Worm (Caenorhabditis elegans): ENCODE results near the gene K02D3.2.
A peak's percentile ranks its signal among the peaks of the same experiment; 100 is the strongest.

The K02D3.2 gene

ce11 chrX:13726285-13726684 lies 14.5 kb upstream of the K02D3.2 start:
- TF ChIP-seq blmp-1 (tag; optimal IDR thresholded peaks at IDR 0.05; ENCODE audit: insufficient read depth) = peak; percentile 80
- no peak for TF ChIP-seq mab-5 (tag; optimal IDR thresholded peaks at IDR 0.05)

- TF ChIP-seq nhr-10 (tag; optimal IDR thresholded peaks at IDR 0.05) (no peak), lin-39 (tag; optimal IDR thresholded peaks at IDR 0.05) (no peak), nhr-23 (tag; optimal IDR thresholded peaks at IDR 0.05) (no peak), mdl-1 (tag; optimal IDR thresholded peaks at IDR 0.05) (no peak), ztf-11 (tag; optimal IDR thresholded peaks at IDR 0.05) (no peak), nhr-77 (tag; optimal IDR thresholded peaks at IDR 0.05) (no peak), alr-1 (tag; optimal IDR thresholded peaks at IDR 0.05) (no peak), unc-39 (tag; optimal IDR thresholded peaks at IDR 0.05) (no peak), nhr-12 (tag; optimal IDR thresholded peaks at IDR 0.05) (no peak), sma-9 (GFP tag; optimal IDR thresholded peaks at IDR 0.05) (no peak), sma-9 (tag; optimal IDR thresholded peaks at IDR 0.05) (no peak), F13H6.1 (tag; optimal IDR thresholded peaks at IDR 0.05) (no peak), Y55F3AM.14 (GFP tag; optimal IDR thresholded peaks at IDR 0.05) (no peak), nhr-129 (tag; optimal IDR thresholded peaks at IDR 0.05) (no peak), nhr-21 (tag; optimal IDR thresholded peaks at IDR 0.05) (no peak)
Measured at ce11 chrX:13724364-13724763, 12.6 kb upstream of the K02D3.2 start, which contains the start of gene K11E4.6. Gene K11E4.6, plus strand, starts transcription at chrX:13724664.

- TF ChIP-seq nhr-129 (tag; optimal IDR thresholded peaks at IDR 0.05) (no peak), aly-2 (tag; optimal IDR thresholded peaks at IDR 0.05) (no peak), nhr-25 (tag; optimal IDR thresholded peaks at IDR 0.05) (no peak), nhr-11 (tag; optimal IDR thresholded peaks at IDR 0.05) (no peak), peb-1 (tag; optimal IDR thresholded peaks at IDR 0.05) (no peak)
Measured at ce11 chrX:13722821-13723220, 11.0 kb upstream of the K02D3.2 start, which contains the start of gene poml-1. Gene poml-1, minus strand, starts transcription at chrX:13722921.

- TF ChIP-seq fos-1 (tag; optimal IDR thresholded peaks at IDR 0.05) (peak; percentile 20), elt-3 (tag; optimal IDR thresholded peaks at IDR 0.05) (no peak)
Measured at ce11 chrX:13717053-13717671, 5.4 kb upstream of the K02D3.2 start, which contains the start of gene shc-3. Gene shc-3, plus strand, starts transcription at chrX:13717536.

- TF ChIP-seq R02D3.7 (tag; optimal IDR thresholded peaks at IDR 0.05) = no peak
- peak; percentile 33 for TF ChIP-seq nhr-129 (tag; optimal IDR thresholded peaks at IDR 0.05)
- TF ChIP-seq nhr-237 (tag; optimal IDR thresholded peaks at IDR 0.05) = no peak
- TF ChIP-seq ztf-1 (GFP tag; conservative IDR thresholded peaks at IDR 0.05) = no peak
- TF ChIP-seq mbf-1 (tag; optimal IDR thresholded peaks at IDR 0.05) = no peak
- peak; percentile 23 for TF ChIP-seq fos-1 (tag; optimal IDR thresholded peaks at IDR 0.05)
- no peak for TF ChIP-seq nhr-77 (tag; optimal IDR thresholded peaks at IDR 0.05)
- peak; percentile 43 for TF ChIP-seq gmeb-1 (tag; optimal IDR thresholded peaks at IDR 0.05)
- TF ChIP-seq skn-1 (tag; optimal IDR thresholded peaks at IDR 0.05) = no peak
- no peak for TF ChIP-seq unc-39 (tag; optimal IDR thresholded peaks at IDR 0.05)
- peak; percentile 38 for TF ChIP-seq crh-2 (tag; optimal IDR thresholded peaks at IDR 0.05)
- no peak for TF ChIP-seq aly-2 (tag; optimal IDR thresholded peaks at IDR 0.05)
- peak; percentile 66 for TF ChIP-seq sma-9 (GFP tag; optimal IDR thresholded peaks at IDR 0.05)
- no peak for TF ChIP-seq sma-9 (tag; optimal IDR thresholded peaks at IDR 0.05)
- TF ChIP-seq lin-13 (GFP tag; optimal IDR thresholded peaks at IDR 0.05) = peak; percentile 3
- peak; percentile 3 for TF ChIP-seq nhr-21 (tag; optimal IDR thresholded peaks at IDR 0.05)
- no peak for TF ChIP-seq C34F6.9 (tag; optimal IDR thresholded peaks at IDR 0.05)
- TF ChIP-seq sma-3 (GFP tag; optimal IDR thresholded peaks at IDR 0.05) = peak; percentile 64
Measured at ce11 chrX:13716313-13716712, 4.5 kb upstream of the K02D3.2 start.

- TF ChIP-seq lin-13 (GFP tag; optimal IDR thresholded peaks at IDR 0.05) = no peak
- TF ChIP-seq nhr-25 (tag; optimal IDR thresholded peaks at IDR 0.05) = no peak
- TF ChIP-seq unc-39 (tag; optimal IDR thresholded peaks at IDR 0.05) = no peak
- TF ChIP-seq sma-3 (GFP tag; optimal IDR thresholded peaks at IDR 0.05) = peak; percentile 4
- TF ChIP-seq aly-2 (tag; optimal IDR thresholded peaks at IDR 0.05) = no peak
- no peak for TF ChIP-seq Y55F3AM.14 (GFP tag; optimal IDR thresholded peaks at IDR 0.05)
- no peak for TF ChIP-seq lin-11 (tag; optimal IDR thresholded peaks at IDR 0.05)
- no peak for TF ChIP-seq crh-2 (tag; optimal IDR thresholded peaks at IDR 0.05)
- no peak for TF ChIP-seq alr-1 (tag; optimal IDR thresholded peaks at IDR 0.05)
- no peak for TF ChIP-seq nhr-12 (tag; optimal IDR thresholded peaks at IDR 0.05)
- no peak for TF ChIP-seq nhr-10 (tag; optimal IDR thresholded peaks at IDR 0.05)
- no peak for TF ChIP-seq blmp-1 (tag; optimal IDR thresholded peaks at IDR 0.05; ENCODE audit: insufficient read depth)
- no peak for TF ChIP-seq ztf-1 (GFP tag; conservative IDR thresholded peaks at IDR 0.05)
- TF ChIP-seq ztf-11 (tag; optimal IDR thresholded peaks at IDR 0.05) = no peak
- TF ChIP-seq mab-5 (tag; optimal IDR thresholded peaks at IDR 0.05) = no peak
- no peak for TF ChIP-seq ceh-82 (tag; optimal IDR thresholded peaks at IDR 0.05)
- TF ChIP-seq nhr-23 (tag; optimal IDR thresholded peaks at IDR 0.05) = no peak
- peak; percentile 2 for TF ChIP-seq fos-1 (tag; optimal IDR thresholded peaks at IDR 0.05)
- TF ChIP-seq sma-9 (GFP tag; optimal IDR thresholded peaks at IDR 0.05) = peak; percentile 17
- TF ChIP-seq sma-9 (tag; optimal IDR thresholded peaks at IDR 0.05) = no peak
- TF ChIP-seq dmd-4 (tag; optimal IDR thresholded peaks at IDR 0.05) = no peak
- no peak for TF ChIP-seq elt-1 (tag; optimal IDR thresholded peaks at IDR 0.05)
- TF ChIP-seq gmeb-1 (tag; optimal IDR thresholded peaks at IDR 0.05) = peak; percentile 12
- TF ChIP-seq peb-1 (tag; optimal IDR thresholded peaks at IDR 0.05) = no peak
Measured at ce11 chrX:13714710-13715109, 2.9 kb upstream of the K02D3.2 start.

Measured in whole organism, L2 larva.